Worm (Caenorhabditis elegans) whole organism, L1 larva: ENCODE data around the gene lelo-1.

Experiments used
- ama-1 ChIP-seq: fragments of 150-350 bp; optimal IDR thresholded peaks from 2 replicates; lab custom pipeline; 2014
- nhr-11 ChIP-seq: fragments of 150-350 bp; optimal IDR thresholded peaks from 2 replicates; lab custom pipeline; 2014; ENCODE audit warnings: missing biosample characterization, missing genetic modification characterization
- sox-4 ChIP-seq: sonication (generic microtip); optimal IDR thresholded peaks from 2 replicates; lab custom pipeline; 2016; ENCODE audit warnings: missing genetic modification characterization, missing compliant biosample characterization
- sptf-1 ChIP-seq: fragments of 150-350 bp; optimal IDR thresholded peaks from 2 replicates; lab custom pipeline; 2014; ENCODE audit warnings: missing biosample characterization, missing genetic modification characterization
- tbx-2 ChIP-seq: sonication (generic microtip); optimal IDR thresholded peaks from 2 replicates; lab custom pipeline; 2016; ENCODE audit warnings: missing genetic modification characterization, missing compliant biosample characterization
- unc-62 ChIP-seq: fragments of 150-350 bp; optimal IDR thresholded peaks from 2 replicates; lab custom pipeline; 2014; ENCODE audit warnings: missing biosample characterization, missing genetic modification reagents, missing genetic modification characterization
- ztf-11 ChIP-seq, 2 experiments: sonication (generic microtip); optimal IDR thresholded peaks; 2 replicates each; lab custom pipeline; 2016 to 2017; ENCODE audit warnings: missing genetic modification characterization in 2 of 2, missing biosample characterization in 1 of 2, missing compliant biosample characterization in 1 of 2
- ztf-4 ChIP-seq: fragments of 150-350 bp; optimal IDR thresholded peaks from 2 replicates; lab custom pipeline; 2014; ENCODE audit warnings: missing biosample characterization, missing genetic modification characterization

DNA sequence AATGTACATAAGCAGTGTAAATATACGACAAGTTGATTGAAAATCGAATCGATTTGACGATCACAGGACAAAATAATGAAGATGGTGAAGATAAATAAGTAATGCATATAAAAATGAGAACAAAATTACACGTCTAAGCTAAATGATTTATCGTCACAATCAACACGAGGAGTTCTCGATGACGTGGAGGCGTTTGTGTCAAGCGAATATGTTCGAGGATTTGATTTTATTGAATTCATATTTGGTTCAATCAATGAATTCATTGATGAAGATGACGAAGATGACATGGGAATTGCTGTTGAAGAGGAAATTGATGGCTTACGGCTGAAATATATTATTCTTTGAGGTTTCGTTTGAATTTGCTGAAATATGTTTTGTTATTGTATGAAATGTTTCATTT, 46.4 kb downstream of the lelo-1 start, which contains the start of gene nyn-3:
- no peak for TF ChIP-seq unc-62 (GFP tag; lab: Kevin White, UChicago)
- TF ChIP-seq tbx-2: no peak
- no peak for TF ChIP-seq ztf-11 (tag; optimal IDR thresholded peaks at IDR 0.05; lab: Kevin White, UChicago)
- no peak for TF ChIP-seq sptf-1 (tag; lab: Kevin White, UChicago)
- TF ChIP-seq sox-4 (tag; lab: Kevin White, UChicago): no peak
- no peak for TF ChIP-seq nhr-11 (tag; lab: Kevin White, UChicago)
- no peak for TF ChIP-seq ztf-4 (tag; lab: Kevin White, UChicago)
- TF ChIP-seq ama-1: no peak
